Worm (Caenorhabditis elegans) whole organism, young adult: ENCODE measurements around the gene Y26G10.4.

Experiments
- D2030.7 ChIP-seq: fragments of 200-800 bp; sonication (Bioruptor generic); IDR thresholded peaks from 2 replicates; pipeline ENCODE4 v1.3.6; 2022; ENCODE audit warnings: missing genetic modification reagents, missing genetic modification characterization, missing compliant biosample characterization
- F33H1.4 ChIP-seq: fragments of 200-800 bp; sonication (Bioruptor generic); IDR thresholded peaks from 2 replicates; pipeline ENCODE4 v1.3.6; 2022; ENCODE audit warnings: missing genetic modification reagents, missing genetic modification characterization, missing compliant biosample characterization
- F49E8.2 ChIP-seq: sonication (generic microtip); optimal IDR thresholded peaks from 3 replicates; lab custom pipeline; 2017; ENCODE audit warnings: missing genetic modification characterization, mild to moderate bottlenecking, missing compliant biosample characterization, antibody characterized with exemption, moderate library complexity; ENCODE audit not compliant: insufficient read depth
- F55B11.4 ChIP-seq: sonication (generic microtip); optimal IDR thresholded peaks from 2 replicates; lab custom pipeline; 2016; ENCODE audit warnings: missing compliant biosample characterization, missing genetic modification characterization, borderline replicate concordance; ENCODE audit not compliant: insufficient read depth
- K12H6.12 ChIP-seq: fragments of 200-800 bp; sonication (Bioruptor generic); optimal IDR thresholded peaks from 2 replicates; lab custom pipeline; 2018; ENCODE audit warnings: mild to moderate bottlenecking, missing genetic modification characterization, missing compliant biosample characterization
- ceh-58 ChIP-seq: fragments of 200-800 bp; sonication (Bioruptor generic); IDR thresholded peaks from 2 replicates; pipeline ENCODE4 v1.3.6; 2022; ENCODE audit warnings: missing genetic modification characterization, missing compliant biosample characterization
- ceh-79 ChIP-seq: sonication (generic microtip); optimal IDR thresholded peaks from 2 replicates; lab custom pipeline; 2017; ENCODE audit warnings: mild to moderate bottlenecking, missing genetic modification characterization, missing compliant biosample characterization
- hmg-20 ChIP-seq: fragments of 200-800 bp; sonication (Bioruptor generic); IDR thresholded peaks from 2 replicates; pipeline ENCODE4 v1.3.6; 2022; ENCODE audit warnings: missing genetic modification reagents, missing genetic modification characterization, missing compliant biosample characterization
- hsf-1 ChIP-seq: fragments of 200-800 bp; sonication (Bioruptor generic); IDR thresholded peaks from 2 replicates; pipeline ENCODE4 v1.3.6; 2022; ENCODE audit warnings: missing genetic modification reagents, missing genetic modification characterization, missing compliant biosample characterization
- lin-40 ChIP-seq: sonication (generic microtip); optimal IDR thresholded peaks from 2 replicates; lab custom pipeline; 2016; ENCODE audit warnings: missing genetic modification characterization, mild to moderate bottlenecking, missing compliant biosample characterization, missing genotype, missing genetic modification reagents
- lin-54 ChIP-seq: fragments of 200-800 bp; sonication (Bioruptor generic); optimal IDR thresholded peaks from 2 replicates; lab custom pipeline; 2018; ENCODE audit warnings: mild to moderate bottlenecking, missing genetic modification characterization, missing compliant biosample characterization
- lsl-1 ChIP-seq: fragments of 200-800 bp; sonication (Bioruptor generic); optimal IDR thresholded peaks from 2 replicates; lab custom pipeline; 2018; ENCODE audit warnings: mild to moderate bottlenecking, missing genetic modification characterization, moderate library complexity, missing compliant biosample characterization
- lsy-27 ChIP-seq: sonication (generic microtip); optimal IDR thresholded peaks from 2 replicates; lab custom pipeline; 2017; ENCODE audit warnings: missing genetic modification characterization, mild to moderate bottlenecking, missing compliant biosample characterization, antibody characterized with exemption, missing genotype, borderline replicate concordance; ENCODE audit not compliant: insufficient read depth
- madf-6 ChIP-seq: fragments of 200-800 bp; sonication (Bioruptor generic); IDR thresholded peaks from 2 replicates; pipeline ENCODE4 v1.3.6; 2022; ENCODE audit warnings: missing genetic modification reagents, missing genetic modification characterization, missing compliant biosample characterization
- mxl-1 ChIP-seq: sonication (generic microtip); optimal IDR thresholded peaks from 2 replicates; lab custom pipeline; 2016; ENCODE audit warnings: missing genetic modification characterization, missing compliant biosample characterization
- nhr-179 ChIP-seq: sonication (generic microtip); optimal IDR thresholded peaks from 2 replicates; lab custom pipeline; 2016; ENCODE audit warnings: mild to moderate bottlenecking, missing genetic modification characterization, missing compliant biosample characterization
- nhr-80 ChIP-seq: sonication (generic microtip); optimal IDR thresholded peaks from 2 replicates; lab custom pipeline; 2016; ENCODE audit warnings: missing genetic modification characterization, missing compliant biosample characterization
- pbrm-1 ChIP-seq: fragments of 200-800 bp; sonication (Bioruptor generic); IDR thresholded peaks from 2 replicates; pipeline ENCODE4 v1.3.6; 2022; ENCODE audit warnings: missing genetic modification reagents, missing genetic modification characterization, missing compliant biosample characterization
- pha-4 ChIP-seq: fragments of 150-350 bp; sonication (generic microtip); optimal IDR thresholded peaks from 2 replicates; lab custom pipeline; 2014; ENCODE audit warnings: missing biosample characterization, missing genetic modification reagents, missing genetic modification characterization
- sdz-38 ChIP-seq: sonication (generic microtip); optimal IDR thresholded peaks from 2 replicates; lab custom pipeline; 2016; ENCODE audit warnings: missing genotype, missing genetic modification characterization, missing compliant biosample characterization
- ztf-18 ChIP-seq: sonication (generic microtip); optimal IDR thresholded peaks from 2 replicates; lab custom pipeline; 2016; ENCODE audit warnings: missing genotype, mild to moderate bottlenecking, missing genetic modification characterization, missing compliant biosample characterization

Y26G10.4 gene

ce11 chrV:17655205-17655604, 43.8 kb downstream of the Y26G10.4 start:
- TF ChIP-seq nhr-179 (tag; lab: Kevin White, UChicago): no peak
- TF ChIP-seq lsl-1 (GFP tag; lab: Kevin White, UChicago): peak; percentile 75
- no peak for TF ChIP-seq lin-40 (tag; lab: Kevin White, UChicago)
- no peak for TF ChIP-seq pha-4 (tag; lab: Kevin White, UChicago)
- peak; percentile 48; the same call in 1 of the 2 replicates for TF ChIP-seq D2030.7 (GFP tag; lab: Robert Waterston, UW)
- peak; percentile 2 for TF ChIP-seq F49E8.2 (tag; lab: Kevin White, UChicago)
- no peak for TF ChIP-seq pbrm-1 (GFP tag; lab: Robert Waterston, UW)
- no peak for TF ChIP-seq lin-54 (GFP tag; lab: Kevin White, UChicago)
- peak; percentile 64 for TF ChIP-seq madf-6 (GFP tag; lab: Robert Waterston, UW)
- TF ChIP-seq F33H1.4: no peak
- no peak for TF ChIP-seq F55B11.4 (tag; lab: Kevin White, UChicago)
- TF ChIP-seq hsf-1 (GFP tag; lab: Robert Waterston, UW): 0 out of 2 replicates have a peak, but pooled peaks have one; percentile 25
- TF ChIP-seq ceh-79 (tag; lab: Kevin White, UChicago): no peak
- TF ChIP-seq ceh-58 (GFP tag; lab: Robert Waterston, UW): no peak
- TF ChIP-seq mxl-1 (tag; lab: Kevin White, UChicago): no peak

- TF ChIP-seq ztf-18 (tag; lab: Kevin White, UChicago) (no peak), hmg-20 (GFP tag; lab: Robert Waterston, UW) (no peak), ceh-58 (GFP tag; lab: Robert Waterston, UW) (no peak), nhr-80 (tag; lab: Kevin White, UChicago) (no peak), K12H6.12 (tag; lab: Kevin White, UChicago) (no peak), lsy-27 (tag; lab: Kevin White, UChicago) (no peak), sdz-38 (tag; lab: Kevin White, UChicago) (no peak)
Measured at ce11 chrV:17650427-17650826, 48.6 kb downstream of the Y26G10.4 start, which contains the start of gene fbxa-192. Gene fbxa-192, minus strand, starts transcription at chrV:17650527.
